Worm (Caenorhabditis elegans) whole organism, L2 larva: ENCODE results near the gene B0457.4.
A peak's percentile ranks its signal among the peaks of the same experiment; 100 is the strongest.

Experiments used
- C34F6.9 ChIP-seq: fragments of 150-350 bp; optimal IDR thresholded peaks from 2 replicates; lab custom pipeline; 2014; ENCODE audit warnings: missing biosample characterization, missing genetic modification characterization
- F13H6.1 ChIP-seq: sonication (generic microtip); optimal IDR thresholded peaks from 2 replicates; lab custom pipeline; 2016; ENCODE audit warnings: missing genetic modification characterization, missing compliant biosample characterization
- R02D3.7 ChIP-seq: fragments of 150-350 bp; optimal IDR thresholded peaks from 2 replicates; lab custom pipeline; 2014; ENCODE audit warnings: missing biosample characterization, missing genetic modification characterization
- Y55F3AM.14 ChIP-seq: fragments of 200-800 bp; sonication (Bioruptor generic); optimal IDR thresholded peaks from 2 replicates; lab custom pipeline; 2018; ENCODE audit warnings: mild to moderate bottlenecking, missing genetic modification characterization, missing compliant biosample characterization
- ZK546.5 ChIP-seq: sonication (generic microtip); optimal IDR thresholded peaks from 2 replicates; lab custom pipeline; 2017; ENCODE audit warnings: missing biosample characterization, missing genetic modification characterization
- alr-1 ChIP-seq: fragments of 150-350 bp; optimal IDR thresholded peaks from 2 replicates; lab custom pipeline; 2014; ENCODE audit warnings: missing biosample characterization, missing genetic modification characterization
- ama-1 ChIP-seq: fragments of 150-350 bp; optimal IDR thresholded peaks from 2 replicates; lab custom pipeline; 2018; ENCODE audit warnings: inconsistent platforms
- blmp-1 ChIP-seq: sonication (generic microtip); optimal IDR thresholded peaks from 2 replicates; lab custom pipeline; 2017; ENCODE audit warnings: missing genetic modification characterization, mild to moderate bottlenecking, missing compliant biosample characterization, antibody characterized with exemption, moderate library complexity; ENCODE audit not compliant: insufficient read depth
- ceh-16 ChIP-seq: fragments of 150-350 bp; optimal IDR thresholded peaks from 2 replicates; lab custom pipeline; 2014; ENCODE audit warnings: missing biosample characterization, missing genetic modification characterization
- ceh-82 ChIP-seq: fragments of 150-350 bp; optimal IDR thresholded peaks from 2 replicates; lab custom pipeline; 2014; ENCODE audit warnings: missing biosample characterization, missing genetic modification characterization
- crh-2 ChIP-seq: sonication (generic microtip); optimal IDR thresholded peaks from 2 replicates; lab custom pipeline; 2017; ENCODE audit warnings: missing biosample characterization, missing genetic modification characterization
- dmd-4 ChIP-seq: sonication (generic microtip); optimal IDR thresholded peaks from 2 replicates; lab custom pipeline; 2017; ENCODE audit warnings: missing biosample characterization, missing genetic modification characterization
- egl-27 ChIP-seq: sonication (generic microtip); optimal IDR thresholded peaks from 3 replicates; lab custom pipeline; 2017; ENCODE audit warnings: missing biosample characterization, missing genetic modification reagents, missing genetic modification characterization
- elt-1 ChIP-seq: fragments of 150-350 bp; optimal IDR thresholded peaks from 2 replicates; lab custom pipeline; 2014; ENCODE audit warnings: missing biosample characterization, missing genetic modification characterization
- fos-1 ChIP-seq: fragments of 150-350 bp; optimal IDR thresholded peaks from 2 replicates; lab custom pipeline; 2014; ENCODE audit warnings: missing biosample characterization, missing genetic modification characterization
- gmeb-1 ChIP-seq: fragments of 150-350 bp; optimal IDR thresholded peaks from 2 replicates; lab custom pipeline; 2014; ENCODE audit warnings: missing biosample characterization, missing genetic modification characterization
- lin-11 ChIP-seq: fragments of 150-350 bp; sonication (generic microtip); optimal IDR thresholded peaks from 2 replicates; lab custom pipeline; 2014; ENCODE audit warnings: missing biosample characterization, missing genetic modification characterization, inconsistent platforms, mixed read lengths
- lin-13 ChIP-seq: fragments of 150-350 bp; optimal IDR thresholded peaks from 2 replicates; lab custom pipeline; 2014; ENCODE audit warnings: missing biosample characterization, missing genetic modification reagents, missing genetic modification characterization
- lin-39 ChIP-seq: fragments of 150-350 bp; optimal IDR thresholded peaks from 2 replicates; lab custom pipeline; 2014; ENCODE audit warnings: missing biosample characterization, missing genetic modification reagents, missing genetic modification characterization
- lsy-2 ChIP-seq, 2 experiments: fragments of 150-350 bp in 1 of 2; sonication (generic microtip) in 1 of 2; optimal IDR thresholded peaks; 2 replicates each; lab custom pipeline; 2014 to 2017; ENCODE audit warnings: missing biosample characterization in 2 of 2, missing genetic modification characterization in 2 of 2
- mab-5 ChIP-seq: fragments of 150-350 bp; optimal IDR thresholded peaks from 2 replicates; lab custom pipeline; 2014; ENCODE audit warnings: missing biosample characterization, missing genetic modification characterization
- mdl-1 ChIP-seq, 2 experiments: fragments of 150-350 bp in 1 of 2; sonication (generic microtip) in 1 of 2; optimal IDR thresholded peaks; 2 replicates each; lab custom pipeline; 2017; ENCODE audit warnings: missing biosample characterization in 2 of 2, missing genetic modification characterization in 2 of 2
- nhr-10 ChIP-seq: sonication (generic microtip); optimal IDR thresholded peaks from 2 replicates; lab custom pipeline; 2017; ENCODE audit warnings: missing biosample characterization, missing genetic modification characterization
- nhr-11 ChIP-seq: fragments of 150-350 bp; optimal IDR thresholded peaks from 2 replicates; lab custom pipeline; 2014; ENCODE audit warnings: missing biosample characterization, missing genetic modification characterization
- nhr-23 ChIP-seq: fragments of 150-350 bp; optimal IDR thresholded peaks from 2 replicates; lab custom pipeline; 2014; ENCODE audit warnings: missing biosample characterization, missing genetic modification reagents, missing genetic modification characterization
- nhr-6 ChIP-seq: fragments of 150-350 bp; optimal IDR thresholded peaks from 2 replicates; lab custom pipeline; 2014; ENCODE audit warnings: missing biosample characterization, missing genetic modification characterization
- nhr-77 ChIP-seq: fragments of 150-350 bp; optimal IDR thresholded peaks from 2 replicates; lab custom pipeline; 2014; ENCODE audit warnings: missing biosample characterization, missing genetic modification characterization
- peb-1 ChIP-seq: fragments of 150-350 bp; optimal IDR thresholded peaks from 2 replicates; lab custom pipeline; 2014; ENCODE audit warnings: missing biosample characterization, missing genetic modification characterization
- sem-4 ChIP-seq: fragments of 150-350 bp; optimal IDR thresholded peaks from 2 replicates; lab custom pipeline; 2014; ENCODE audit warnings: missing biosample characterization, missing genetic modification reagents, missing genetic modification characterization
- sma-3 ChIP-seq: sonication (generic microtip); optimal IDR thresholded peaks from 2 replicates; lab custom pipeline; 2016; ENCODE audit warnings: missing genetic modification reagents, missing genetic modification characterization, missing compliant biosample characterization
- unc-55 ChIP-seq: fragments of 150-350 bp; sonication (generic microtip); optimal IDR thresholded peaks from 3 replicates; lab custom pipeline; 2014; ENCODE audit warnings: missing biosample characterization, missing genetic modification reagents, missing genetic modification characterization
- unc-62 ChIP-seq: fragments of 150-350 bp; optimal IDR thresholded peaks from 2 replicates; lab custom pipeline; 2014; ENCODE audit warnings: missing biosample characterization, missing genetic modification reagents, missing genetic modification characterization
- zag-1 ChIP-seq: fragments of 150-350 bp; optimal IDR thresholded peaks from 2 replicates; lab custom pipeline; 2014; ENCODE audit warnings: missing biosample characterization, missing genetic modification characterization
- ztf-1 ChIP-seq: fragments of 200-800 bp; sonication (Bioruptor generic); conservative IDR thresholded peaks from 2 replicates; pipeline ENCODE4 v1.3.6; 2022; ENCODE audit warnings: missing genetic modification characterization, missing compliant biosample characterization
- ztf-4 ChIP-seq: fragments of 150-350 bp; optimal IDR thresholded peaks from 2 replicates; lab custom pipeline; 2014; ENCODE audit warnings: missing biosample characterization, missing genetic modification characterization

B0457.4 gene

DNA sequence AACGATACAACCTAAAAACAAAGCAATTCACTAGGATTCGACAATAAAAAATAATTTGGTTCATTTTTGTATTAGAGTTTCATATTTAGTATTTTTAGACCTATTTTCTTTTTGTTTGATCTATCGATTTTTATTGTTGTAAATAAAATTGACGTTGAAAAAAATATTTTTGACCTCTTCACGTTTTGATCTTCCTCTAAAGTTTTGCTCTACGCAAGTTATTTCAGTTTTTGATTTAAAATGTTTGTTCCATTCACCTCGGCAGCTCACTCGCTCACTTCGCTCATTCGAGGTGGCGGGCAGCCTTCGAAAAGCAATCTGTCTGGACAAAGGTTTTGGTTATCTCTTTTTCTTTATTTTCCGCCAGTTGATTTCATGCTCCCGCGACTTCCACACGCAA, 18.9 kb upstream of the B0457.4 start, which contains the start of gene enol-1:
TSS of gene enol-1 (plus strand) at position 235 of the 400 bp plus-strand sequence.
- TF ChIP-seq nhr-23 (tag; lab: Kevin White, UChicago): no peak

DNA sequence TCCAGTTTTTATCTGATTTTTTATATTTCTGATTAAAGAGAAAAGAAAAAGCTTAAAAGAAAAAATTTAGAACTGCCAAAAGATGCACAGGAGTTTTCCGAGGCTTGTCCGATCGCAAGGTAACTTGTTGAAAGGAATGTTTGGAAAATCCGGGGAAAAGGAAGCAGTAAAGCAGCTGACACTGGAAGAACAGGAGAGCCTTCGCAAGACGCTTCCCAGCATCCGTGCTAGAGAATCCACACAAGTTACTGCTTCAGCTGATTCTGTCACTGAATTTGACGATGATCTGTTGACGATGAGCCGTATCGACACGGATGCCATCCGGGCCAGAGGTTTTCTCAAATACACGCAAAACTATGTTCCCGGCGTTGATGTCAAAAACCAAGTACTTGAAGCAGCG, 17.9 kb upstream of the B0457.4 start, which contains the start of gene mrpl-50:
TSS of gene mrpl-50 (plus strand) at position 71 of the 400 bp plus-strand sequence.
- no peak for TF ChIP-seq mab-5 (tag; lab: Kevin White, UChicago)
- no peak for TF ChIP-seq lin-39
- TF ChIP-seq F13H6.1 (tag; lab: Kevin White, UChicago): peak; percentile 10
- TF ChIP-seq lin-13 (GFP tag; lab: Kevin White, UChicago): no peak
- TF ChIP-seq Y55F3AM.14 (GFP tag; lab: Kevin White, UChicago): no peak
- TF ChIP-seq, all 48 proteins: peak for 1

DNA sequence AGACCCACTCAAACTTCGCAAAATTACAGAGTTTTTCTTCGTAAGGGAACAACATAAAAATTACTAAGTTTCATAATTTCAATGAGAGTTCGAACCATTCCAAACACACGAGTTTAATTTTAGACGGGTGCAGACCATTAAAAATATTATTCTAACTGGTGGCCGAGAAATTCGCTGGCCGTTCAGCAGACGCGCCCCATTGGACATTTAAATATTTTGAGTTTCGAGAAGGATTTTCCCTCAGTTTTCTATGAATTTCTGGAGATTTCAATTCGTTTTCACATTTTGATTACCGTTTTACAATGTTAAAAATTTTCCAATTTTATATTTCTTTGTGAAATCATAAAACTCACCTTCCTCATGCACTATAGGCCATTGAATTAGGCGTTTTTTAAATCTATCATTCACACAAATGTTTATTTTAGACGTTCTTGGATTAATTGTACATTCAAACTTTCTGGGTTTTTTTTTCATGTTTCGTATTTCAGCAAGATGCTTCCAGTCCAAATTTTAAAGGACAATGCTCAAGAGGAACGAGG, 15.5 kb upstream of the B0457.4 start, which contains the start of gene cct-2:
TSS of gene cct-2 (plus strand) at position 489 of the 539 bp plus-strand sequence.
- TF ChIP-seq nhr-77 (no peak), crh-2 (tag; lab: Kevin White, UChicago) (peak; percentile 17), lsy-2 (tag; optimal IDR thresholded peaks at IDR 0.05; lab: Kevin White, UChicago) (peak in 1 of 2 experiments; percentile 64), ceh-16 (tag; lab: Kevin White, UChicago) (no peak), alr-1 (no peak), lin-13 (GFP tag; lab: Kevin White, UChicago) (peak; percentile 38), lin-11 (tag; lab: Kevin White, UChicago) (no peak), ztf-4 (tag; lab: Kevin White, UChicago) (peak; percentile 15), ama-1 (lab: Kevin White, UChicago) (no peak), fos-1 (peak; percentile 38), sma-3 (GFP tag; lab: Kevin White, UChicago) (peak; percentile 30), unc-55 (GFP tag; lab: Kevin White, UChicago) (peak; percentile 64), blmp-1 (no peak), C34F6.9 (tag; lab: Kevin White, UChicago) (peak; percentile 73), gmeb-1 (tag; lab: Kevin White, UChicago) (peak; percentile 5), nhr-10 (tag; lab: Kevin White, UChicago) (no peak), ztf-1 (GFP tag; lab: Robert Waterston, UW) (no peak)

DNA sequence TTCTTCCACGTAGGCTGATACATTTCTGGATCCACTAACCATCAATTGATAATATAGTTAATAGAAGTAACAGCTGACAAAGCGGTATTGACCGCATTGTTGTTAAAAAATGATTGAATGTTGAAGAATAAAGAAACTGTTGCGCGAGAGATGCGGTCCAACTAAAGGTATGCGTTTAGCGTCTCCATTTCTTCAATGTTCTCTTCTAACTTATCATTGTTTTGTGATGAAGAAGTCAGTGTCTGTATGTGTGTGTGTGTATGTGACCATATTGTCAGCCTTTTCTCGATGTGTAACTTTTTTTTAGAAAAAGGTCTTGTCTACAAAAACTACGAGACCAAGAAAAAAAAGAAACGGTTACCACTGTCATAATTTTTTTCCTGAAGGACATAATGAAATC, 14.6 kb upstream of the B0457.4 start, which contains the start of gene B0457.2:
TSS of gene B0457.2 (minus strand) at position 101 of the 400 bp plus-strand sequence.
- TF ChIP-seq lsy-2 (tag; optimal IDR thresholded peaks at IDR 0.05; lab: Kevin White, UChicago) (no peak), ZK546.5 (no peak), elt-1 (no peak), mdl-1 (tag; optimal IDR thresholded peaks at IDR 0.05; lab: Kevin White, UChicago) (no peak), crh-2 (tag; lab: Kevin White, UChicago) (no peak), Y55F3AM.14 (GFP tag; lab: Kevin White, UChicago) (no peak), lin-11 (tag; lab: Kevin White, UChicago) (no peak), peb-1 (tag; lab: Kevin White, UChicago) (no peak), ceh-82 (no peak)

DNA sequence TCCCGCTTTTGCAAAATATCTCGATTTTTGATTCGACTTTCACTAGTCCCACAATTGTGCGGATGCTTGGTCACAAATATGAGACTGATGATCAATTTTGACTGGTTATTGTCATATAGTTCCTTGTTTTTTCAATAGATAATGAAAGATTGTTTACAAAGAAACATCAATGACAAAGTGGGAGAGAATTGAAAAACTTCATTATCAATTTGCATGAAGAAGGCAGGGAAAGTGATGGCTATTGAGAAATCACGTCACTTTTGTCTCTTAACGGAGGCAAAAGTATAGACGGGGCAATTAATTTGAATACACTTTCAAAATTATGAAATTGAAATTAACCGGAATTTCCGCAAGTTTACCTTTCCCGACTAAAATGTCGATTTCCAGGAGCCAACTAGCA, 11.4 kb upstream of the B0457.4 start:
- TF ChIP-seq F13H6.1 (tag; lab: Kevin White, UChicago) (no peak), gmeb-1 (tag; lab: Kevin White, UChicago) (no peak), lin-39 (no peak), nhr-6 (tag; lab: Kevin White, UChicago) (no peak), dmd-4 (tag; lab: Kevin White, UChicago) (no peak), alr-1 (no peak), nhr-11 (tag; lab: Kevin White, UChicago) (no peak), fos-1 (peak; percentile 4)
- TF ChIP-seq, all 48 proteins: peak for 1

DNA sequence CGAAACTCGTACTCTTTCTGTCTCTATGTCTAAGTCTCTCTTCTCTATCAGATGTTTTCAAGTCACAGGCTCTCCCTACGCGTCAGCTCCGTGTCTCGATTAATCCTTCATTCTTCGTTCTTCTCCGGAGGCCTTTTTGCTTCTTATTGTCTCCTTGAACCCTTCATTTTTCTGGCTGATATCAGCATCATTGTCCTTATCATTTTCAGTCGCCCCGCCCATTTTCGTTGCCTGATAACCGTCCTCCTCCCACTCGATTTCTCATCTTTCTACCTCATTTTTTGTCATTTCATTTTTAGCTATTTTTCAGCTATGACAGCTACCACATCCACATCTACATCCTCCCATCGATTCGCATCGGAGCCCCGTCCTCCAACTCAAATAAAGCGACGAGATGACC, 10.3 kb upstream of the B0457.4 start, which contains the start of gene B0457.6:
TSS of gene B0457.6 (plus strand) at position 284 of the 400 bp plus-strand sequence.
- TF ChIP-seq unc-62 (no peak), C34F6.9 (tag; lab: Kevin White, UChicago) (no peak), egl-27 (no peak), dmd-4 (tag; lab: Kevin White, UChicago) (no peak), R02D3.7 (tag; lab: Kevin White, UChicago) (no peak), sem-4 (tag; lab: Kevin White, UChicago) (no peak), fos-1 (peak; percentile 61), elt-1 (no peak), crh-2 (tag; lab: Kevin White, UChicago) (no peak), unc-55 (GFP tag; lab: Kevin White, UChicago) (peak; percentile 24), zag-1 (tag; lab: Kevin White, UChicago) (no peak), ceh-16 (tag; lab: Kevin White, UChicago) (no peak)
